Fruit fly (Drosophila melanogaster): ENCODE results near the gene ymp.

- TF ChIP-seq pan (optimal IDR thresholded peaks at IDR 0.05) (no peak), Dll (optimal IDR thresholded peaks at IDR 0.05) (no peak)
Observed at dm6 chr3R:25647577-25648257, 38.8 kb upstream of the ymp start.

Measured in whole organism.